Worm (Caenorhabditis elegans): ENCODE measurements around the gene Y67D8C.2.

Gene Y67D8C.2

DNA sequence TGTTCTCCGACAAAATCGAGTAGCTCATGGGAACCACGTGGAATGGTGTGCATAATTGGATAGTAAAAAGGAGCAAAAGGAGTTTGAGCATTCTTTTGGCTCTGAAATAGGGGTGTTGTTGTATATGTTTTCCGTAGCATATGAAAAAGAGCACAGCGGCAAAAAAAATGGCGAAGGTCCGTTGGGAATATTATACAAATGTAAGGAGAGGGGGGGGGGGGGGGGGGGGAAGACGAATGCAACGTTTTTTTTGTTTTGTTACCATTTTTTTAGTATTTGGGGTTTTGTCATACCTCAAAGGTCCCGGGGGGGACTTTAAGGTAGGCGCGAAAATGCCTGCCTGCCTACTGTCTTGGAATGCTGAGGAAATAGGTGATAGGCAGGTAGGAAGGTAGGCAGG lies 43.3 kb upstream of the Y67D8C.2 start, which contains the start of gene ndnf-1:
TSS of gene ndnf-1 (minus strand) at position 101 of the 400 bp plus-strand sequence.
- no peak for TF ChIP-seq sem-4 (tag; optimal IDR thresholded peaks at IDR 0.05)
- TF ChIP-seq sma-9 (GFP tag; optimal IDR thresholded peaks at IDR 0.05): no peak
- no peak for TF ChIP-seq sma-9 (tag; optimal IDR thresholded peaks at IDR 0.05)
- no peak for TF ChIP-seq mbf-1 (tag; optimal IDR thresholded peaks at IDR 0.05)
- no peak for TF ChIP-seq nhr-21 (tag; optimal IDR thresholded peaks at IDR 0.05)
- no peak for TF ChIP-seq fos-1 (tag; optimal IDR thresholded peaks at IDR 0.05)
- no peak for TF ChIP-seq nhr-12 (tag; optimal IDR thresholded peaks at IDR 0.05)
- TF ChIP-seq ama-1 (optimal IDR thresholded peaks at IDR 0.05): no peak
- TF ChIP-seq nhr-77 (tag; optimal IDR thresholded peaks at IDR 0.05): no peak
- no peak for TF ChIP-seq nhr-129 (tag; optimal IDR thresholded peaks at IDR 0.05)
- TF ChIP-seq nhr-6 (tag; optimal IDR thresholded peaks at IDR 0.05): no peak
- no peak for TF ChIP-seq unc-62 (GFP tag; optimal IDR thresholded peaks at IDR 0.05)
- no peak for TF ChIP-seq elt-3 (tag; optimal IDR thresholded peaks at IDR 0.05)
- no peak for TF ChIP-seq ztf-4 (tag; optimal IDR thresholded peaks at IDR 0.05)
- TF ChIP-seq nhr-23 (tag; optimal IDR thresholded peaks at IDR 0.05): no peak
- no peak for TF ChIP-seq ceh-16 (tag; optimal IDR thresholded peaks at IDR 0.05)
- no peak for TF ChIP-seq skn-1 (tag; optimal IDR thresholded peaks at IDR 0.05)
- no peak for TF ChIP-seq ztf-1 (GFP tag; conservative IDR thresholded peaks at IDR 0.05)

DNA sequence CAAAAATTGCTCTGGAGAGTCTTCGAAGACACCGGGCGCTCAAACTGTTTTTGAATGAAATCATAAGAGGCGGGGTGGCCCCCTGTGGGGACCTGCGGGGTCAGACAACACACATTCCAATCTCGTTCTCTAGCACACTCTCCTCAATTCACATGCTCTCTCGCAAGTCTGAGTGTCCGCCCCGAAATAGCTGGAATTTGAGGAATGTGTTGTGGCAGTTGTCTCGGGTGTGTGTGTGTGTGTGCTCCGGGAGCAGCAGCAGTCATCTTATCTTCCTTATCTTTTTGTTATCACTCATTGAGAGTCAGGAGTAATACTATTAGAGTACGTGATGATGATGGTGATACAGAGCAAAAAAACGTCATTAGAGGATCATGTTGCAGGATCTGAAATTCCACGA lies 42.2 kb upstream of the Y67D8C.2 start:
- TF ChIP-seq sma-9 (GFP tag; optimal IDR thresholded peaks at IDR 0.05): peak; percentile 83
- TF ChIP-seq sma-9 (tag; optimal IDR thresholded peaks at IDR 0.05): no peak
- no peak for TF ChIP-seq lin-13 (GFP tag; optimal IDR thresholded peaks at IDR 0.05)
- peak in 1 of 2 experiments; percentile 50 for TF ChIP-seq lsy-2 (tag; optimal IDR thresholded peaks at IDR 0.05)
- peak; percentile 71 for TF ChIP-seq F13H6.1 (tag; optimal IDR thresholded peaks at IDR 0.05)
- TF ChIP-seq nhr-129 (tag; optimal IDR thresholded peaks at IDR 0.05): peak; percentile 61
- TF ChIP-seq fos-1 (tag; optimal IDR thresholded peaks at IDR 0.05): peak; percentile 72
- TF ChIP-seq nhr-25 (tag; optimal IDR thresholded peaks at IDR 0.05): no peak
- no peak for TF ChIP-seq nhr-6 (tag; optimal IDR thresholded peaks at IDR 0.05)

DNA sequence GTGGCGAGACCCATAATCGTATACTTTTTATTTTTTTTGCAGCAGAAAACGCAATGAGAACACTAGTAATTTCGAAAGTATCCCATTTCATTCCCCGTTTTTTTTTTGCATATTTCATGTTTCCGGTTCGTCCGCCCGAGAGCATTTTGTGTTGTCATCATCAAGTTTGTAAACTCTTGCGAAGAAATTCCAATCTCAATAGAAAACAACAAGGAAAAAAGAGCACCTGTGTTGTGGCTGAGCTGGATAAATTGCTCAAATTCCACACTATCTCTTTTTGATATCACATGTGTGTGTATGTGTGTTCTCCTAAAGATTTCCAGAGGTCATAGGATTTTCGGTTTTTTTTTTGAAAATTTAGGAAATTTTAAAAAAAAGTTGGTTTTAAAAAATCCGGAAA lies 40.1 kb upstream of the Y67D8C.2 start:
- TF ChIP-seq lin-39 (tag; optimal IDR thresholded peaks at IDR 0.05) (no peak), ceh-82 (tag; optimal IDR thresholded peaks at IDR 0.05) (no peak), nhr-11 (tag; optimal IDR thresholded peaks at IDR 0.05) (no peak), Y55F3AM.14 (GFP tag; optimal IDR thresholded peaks at IDR 0.05) (no peak), ceh-16 (tag; optimal IDR thresholded peaks at IDR 0.05) (no peak), lin-13 (GFP tag; optimal IDR thresholded peaks at IDR 0.05) (no peak), mdl-1 (tag; optimal IDR thresholded peaks at IDR 0.05) (no peak), ztf-11 (tag; optimal IDR thresholded peaks at IDR 0.05) (no peak), gmeb-1 (tag; optimal IDR thresholded peaks at IDR 0.05) (no peak), ama-1 (optimal IDR thresholded peaks at IDR 0.05) (no peak)

DNA sequence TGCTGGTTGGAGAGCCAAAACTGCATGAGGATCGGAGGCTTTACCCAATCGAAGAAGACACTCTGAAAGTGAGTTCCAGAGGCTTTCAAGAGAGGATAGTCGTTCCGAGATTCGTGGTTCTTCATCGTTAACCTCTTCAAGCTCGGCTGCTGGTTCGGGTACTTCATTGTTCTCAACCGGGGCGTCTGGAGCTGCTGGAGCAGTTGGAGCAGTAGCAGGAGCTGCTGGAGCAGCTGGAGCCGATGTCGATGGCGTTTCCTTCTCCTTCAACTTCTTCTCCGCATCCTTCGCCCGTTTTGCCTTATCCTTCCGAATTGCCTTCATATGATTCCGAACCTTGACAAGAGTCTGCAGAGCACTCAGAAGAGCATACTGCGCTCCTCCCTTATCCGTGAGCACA lies 36.7 kb upstream of the Y67D8C.2 start:
- TF ChIP-seq lin-11 (tag; optimal IDR thresholded peaks at IDR 0.05) (no peak), nhr-12 (tag; optimal IDR thresholded peaks at IDR 0.05) (no peak), gmeb-1 (tag; optimal IDR thresholded peaks at IDR 0.05) (no peak), lin-39 (tag; optimal IDR thresholded peaks at IDR 0.05) (no peak), sma-9 (GFP tag; optimal IDR thresholded peaks at IDR 0.05) (no peak), sma-9 (tag; optimal IDR thresholded peaks at IDR 0.05) (no peak), nhr-77 (tag; optimal IDR thresholded peaks at IDR 0.05) (no peak), sem-4 (tag; optimal IDR thresholded peaks at IDR 0.05) (no peak), ceh-16 (tag; optimal IDR thresholded peaks at IDR 0.05) (no peak)

DNA sequence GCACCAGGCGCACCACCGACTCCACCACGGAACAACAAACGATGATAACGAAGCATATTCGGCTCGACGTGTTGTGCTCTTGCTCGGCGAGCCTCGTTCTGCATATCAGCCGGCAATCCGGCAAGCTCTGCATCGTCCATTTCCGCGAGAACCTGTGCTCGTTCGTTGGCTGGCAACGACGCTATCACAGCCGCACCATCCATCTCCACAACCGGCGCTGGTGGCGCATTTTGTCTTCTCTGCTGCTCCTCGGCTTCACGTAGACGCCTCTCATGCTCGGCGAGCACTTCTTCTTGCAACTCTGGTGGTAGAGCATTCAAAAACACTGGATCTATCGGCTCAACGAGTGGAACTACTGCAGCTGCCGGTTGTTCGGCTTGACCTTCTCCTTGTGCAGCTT lies 34.2 kb upstream of the Y67D8C.2 start:
- no peak for TF ChIP-seq mbf-1 (tag; optimal IDR thresholded peaks at IDR 0.05)
- TF ChIP-seq R02D3.7 (tag; optimal IDR thresholded peaks at IDR 0.05): no peak
- no peak for TF ChIP-seq elt-1 (tag; optimal IDR thresholded peaks at IDR 0.05)
- TF ChIP-seq elt-3 (tag; optimal IDR thresholded peaks at IDR 0.05): no peak
- no peak for TF ChIP-seq nhr-12 (tag; optimal IDR thresholded peaks at IDR 0.05)
- no peak for TF ChIP-seq F13H6.1 (tag; optimal IDR thresholded peaks at IDR 0.05)
- no peak for TF ChIP-seq crh-2 (tag; optimal IDR thresholded peaks at IDR 0.05)
- no peak for TF ChIP-seq fos-1 (tag; optimal IDR thresholded peaks at IDR 0.05)
- TF ChIP-seq nhr-129 (tag; optimal IDR thresholded peaks at IDR 0.05): no peak
- TF ChIP-seq alr-1 (tag; optimal IDR thresholded peaks at IDR 0.05): no peak
- TF ChIP-seq nhr-237 (tag; optimal IDR thresholded peaks at IDR 0.05): no peak
- TF ChIP-seq nhr-11 (tag; optimal IDR thresholded peaks at IDR 0.05): no peak
- TF ChIP-seq peb-1 (tag; optimal IDR thresholded peaks at IDR 0.05): no peak
- no peak for TF ChIP-seq nhr-77 (tag; optimal IDR thresholded peaks at IDR 0.05)

All from whole organism, L2 larva.